Worm (Caenorhabditis elegans): ENCODE results near the gene F56D6.9.

The F56D6.9 gene

ce11 chrIV:3854606-3855005, 37.5 kb upstream of the F56D6.9 start:
- TF ChIP-seq zfh-2 (GFP tag; conservative IDR thresholded peaks at IDR 0.05) (peak; percentile 50), dox-1 (GFP tag; IDR thresholded peaks at IDR 0.05) (peak; percentile 30; the same call in 1 of the 2 replicates), lag-1 (GFP tag; IDR thresholded peaks at IDR 0.05) (no peak)

- TF ChIP-seq sptf-2 (GFP tag; optimal IDR thresholded peaks at IDR 0.05) (no peak), him-1 (tag; optimal IDR thresholded peaks at IDR 0.05) (no peak), K11D2.4 (GFP tag; IDR thresholded peaks at IDR 0.05) (no peak), Y53G8AR.9 (GFP tag; conservative IDR thresholded peaks at IDR 0.05) (no peak), ama-1 (optimal IDR thresholded peaks at IDR 0.05) (no peak), ama-1 (GFP tag; optimal IDR thresholded peaks at IDR 0.05) (no peak), ets-4 (GFP tag; optimal IDR thresholded peaks at IDR 0.05) (no peak), madf-6 (GFP tag; IDR thresholded peaks at IDR 0.05) (no peak), chd-7 (tag; optimal IDR thresholded peaks at IDR 0.05) (no peak), F33H1.4 (GFP tag; IDR thresholded peaks at IDR 0.05) (no peak), ceh-79 (tag; optimal IDR thresholded peaks at IDR 0.05) (no peak)
These were observed 36.6 kb upstream of the F56D6.9 start, which contains the start of gene zag-1 for ce11 chrIV:3855543-3855942. Gene zag-1 (plus strand): TSS chrIV:3855843.

- 0 out of 2 replicates have a peak, but pooled peaks have one; percentile 22 for TF ChIP-seq zfh-2 (GFP tag; conservative IDR thresholded peaks at IDR 0.05)
- TF ChIP-seq hrde-1 (tag; optimal IDR thresholded peaks at IDR 0.05; ENCODE audit: borderline replicate concordance): no peak
These were observed 35.9 kb upstream of the F56D6.9 start for ce11 chrIV:3856190-3856589.

ce11 chrIV:3857999-3858552, 34.1 kb upstream of the F56D6.9 start:
- TF ChIP-seq F57A8.1 (GFP tag; optimal IDR thresholded peaks at IDR 0.05) (no peak), repo-1 (tag; optimal IDR thresholded peaks at IDR 0.05) (no peak), F52B5.7 (tag; optimal IDR thresholded peaks at IDR 0.05) (no peak), hrde-1 (tag; optimal IDR thresholded peaks at IDR 0.05; ENCODE audit: borderline replicate concordance) (no peak), xnd-1 (tag; optimal IDR thresholded peaks at IDR 0.05) (no peak)

- TF ChIP-seq tlf-1 (GFP tag; optimal IDR thresholded peaks at IDR 0.05) (no peak), nfya-2 (GFP tag; IDR thresholded peaks at IDR 0.05) (no peak), F52B5.7 (tag; optimal IDR thresholded peaks at IDR 0.05) (no peak), efl-1 (GFP tag; optimal IDR thresholded peaks at IDR 0.05) (no peak), mcd-1 (GFP tag; IDR thresholded peaks at IDR 0.05) (0 out of 2 replicates have a peak, but pooled peaks have one; percentile 5), madf-3 (GFP tag; IDR thresholded peaks at IDR 0.05) (no peak), ets-4 (GFP tag; optimal IDR thresholded peaks at IDR 0.05) (no peak), fkh-3 (tag; optimal IDR thresholded peaks at IDR 0.05) (no peak), zfh-2 (GFP tag; conservative IDR thresholded peaks at IDR 0.05) (peak; percentile 61), lir-1 (GFP tag; conservative IDR thresholded peaks at IDR 0.05) (no peak), sdz-38 (tag; optimal IDR thresholded peaks at IDR 0.05) (no peak), hmg-20 (GFP tag; IDR thresholded peaks at IDR 0.05) (no peak)
These were observed 32.6 kb upstream of the F56D6.9 start for ce11 chrIV:3859552-3859951.

- TF ChIP-seq F10E7.11 (tag; optimal IDR thresholded peaks at IDR 0.05) (no peak), ztf-28 (GFP tag; IDR thresholded peaks at IDR 0.05) (no peak), Y67H2A.10 (GFP tag; conservative IDR thresholded peaks at IDR 0.05) (no peak), Y95B8A.8 (GFP tag; IDR thresholded peaks at IDR 0.05) (no peak), nhr-80 (tag; optimal IDR thresholded peaks at IDR 0.05) (no peak), aptf-2 (GFP tag; conservative IDR thresholded peaks at IDR 0.05) (no peak), let-526 (GFP tag; IDR thresholded peaks at IDR 0.05) (no peak), F49E8.2 (tag; optimal IDR thresholded peaks at IDR 0.05; ENCODE audit: insufficient read depth) (no peak), egrh-3 (GFP tag; IDR thresholded peaks at IDR 0.05) (no peak)
These were observed 31.7 kb upstream of the F56D6.9 start for ce11 chrIV:3860419-3860818.

All from whole organism, young adult.